Fruit fly (Drosophila melanogaster): ENCODE results near the gene CG32212.
"Not testable (repeated sequence)": the region's sequence is repeated elsewhere in the genome, so short reads cannot be mapped to it uniquely, and the experiment has no call there.

dm6 chr3L:19487260-19487659 is at the start of gene CG32212:
- not testable (repeated sequence) for TF ChIP-seq ttk, psq, Myc, Sin3A, h (optimal IDR thresholded peaks at IDR 0.05)

Data from Kc167 (cell line).